Worm (Caenorhabditis elegans) whole organism, L4 larva: Measurements from ENCODE around the gene aqp-1.

ENCODE experiments used
- D1046.2 ChIP-seq: fragments of 200-800 bp; sonication (Bioruptor generic); IDR thresholded peaks from 2 replicates; pipeline ENCODE4 v1.3.6; 2022; ENCODE audit warnings: missing genetic modification characterization, missing compliant biosample characterization
- F26F4.8 ChIP-seq: fragments of 200-800 bp; sonication (Bioruptor generic); conservative IDR thresholded peaks from 2 replicates; pipeline ENCODE4 v1.3.6; 2022; ENCODE audit warnings: missing genetic modification characterization, missing compliant biosample characterization
- Y48G9A.11 ChIP-seq: fragments of 200-800 bp; sonication (Bioruptor generic); IDR thresholded peaks from 2 replicates; pipeline ENCODE4 v1.3.6; 2022; ENCODE audit warnings: missing genetic modification reagents, missing genetic modification characterization, missing compliant biosample characterization
- Y75B8A.6 ChIP-seq: fragments of 200-800 bp; sonication (Bioruptor generic); IDR thresholded peaks from 2 replicates; pipeline ENCODE4 v1.3.6; 2022; ENCODE audit warnings: missing genetic modification reagents, missing genetic modification characterization, missing compliant biosample characterization
- aha-1 ChIP-seq: fragments of 150-350 bp; peaks from one replicate; lab custom pipeline; 2014; ENCODE audit warnings: missing biosample characterization, missing genetic modification characterization
- aly-2 ChIP-seq: sonication (generic microtip); optimal IDR thresholded peaks from 2 replicates; lab custom pipeline; 2018; ENCODE audit warnings: missing biosample characterization, missing genetic modification characterization
- attf-4 ChIP-seq: sonication (generic microtip); optimal IDR thresholded peaks from 3 replicates; lab custom pipeline; 2017; ENCODE audit warnings: missing biosample characterization, missing genetic modification characterization
- ceh-32 ChIP-seq: sonication (generic microtip); optimal IDR thresholded peaks from 2 replicates; lab custom pipeline; 2016; ENCODE audit warnings: mild to moderate bottlenecking, missing genetic modification characterization, missing compliant biosample characterization; ENCODE audit not compliant: poor library complexity
- ceh-62 ChIP-seq: sonication (generic microtip); optimal IDR thresholded peaks from 2 replicates; lab custom pipeline; 2017; ENCODE audit warnings: missing biosample characterization, missing genetic modification characterization
- daf-12 ChIP-seq: fragments of 150-350 bp; optimal IDR thresholded peaks from 2 replicates; lab custom pipeline; 2014; ENCODE audit warnings: missing biosample characterization, missing genetic modification reagents, missing genetic modification characterization
- dve-1 ChIP-seq: sonication (generic microtip); optimal IDR thresholded peaks from 2 replicates; lab custom pipeline; 2017; ENCODE audit warnings: antibody characterized with exemption, mild to moderate bottlenecking, missing genetic modification characterization, missing compliant biosample characterization; ENCODE audit not compliant: insufficient read depth
- egl-43 ChIP-seq: fragments of 200-800 bp; sonication (Bioruptor generic); IDR thresholded peaks from 2 replicates; pipeline ENCODE4 v1.3.6; 2022; ENCODE audit warnings: missing genetic modification reagents, missing genetic modification characterization, missing compliant biosample characterization
- gei-8 ChIP-seq: fragments of 200-800 bp; sonication (Bioruptor generic); optimal IDR thresholded peaks from 2 replicates; lab custom pipeline; 2018; ENCODE audit warnings: mild to moderate bottlenecking, missing genetic modification characterization, missing compliant biosample characterization
- hlh-11 ChIP-seq: fragments of 200-800 bp; sonication (Bioruptor generic); optimal IDR thresholded peaks from 2 replicates; lab custom pipeline; 2018; ENCODE audit warnings: mild to moderate bottlenecking, missing genetic modification characterization, missing compliant biosample characterization
- lin-1 ChIP-seq: fragments of 200-800 bp; sonication (Bioruptor generic); IDR thresholded peaks from 2 replicates; pipeline ENCODE4 v1.3.6; 2022; ENCODE audit warnings: missing genetic modification reagents, missing genetic modification characterization, missing compliant biosample characterization
- lin-15B ChIP-seq: fragments of 150-350 bp; sonication (generic microtip); optimal IDR thresholded peaks from 3 replicates; lab custom pipeline; 2014; ENCODE audit warnings: missing biosample characterization, missing genetic modification characterization
- lin-29 ChIP-seq: fragments of 200-800 bp; sonication (Bioruptor generic); IDR thresholded peaks from 2 replicates; pipeline ENCODE4 v1.3.6; 2022; ENCODE audit warnings: missing genetic modification reagents, missing genetic modification characterization, missing compliant biosample characterization
- lir-3 ChIP-seq: sonication (generic microtip); optimal IDR thresholded peaks from 2 replicates; lab custom pipeline; 2016; ENCODE audit warnings: mild to moderate bottlenecking, missing genetic modification characterization, missing compliant biosample characterization
- madf-9 ChIP-seq: fragments of 200-800 bp; sonication (Bioruptor generic); conservative IDR thresholded peaks from 2 replicates; pipeline ENCODE4 v1.3.6; 2022; ENCODE audit warnings: missing genetic modification reagents, missing genetic modification characterization, missing compliant biosample characterization
- mes-2 ChIP-seq: sonication (generic microtip); optimal IDR thresholded peaks from 2 replicates; lab custom pipeline; 2016; ENCODE audit warnings: missing genotype, mild to moderate bottlenecking, missing genetic modification characterization, missing compliant biosample characterization; ENCODE audit not compliant: poor library complexity, severe bottlenecking
- nhr-102 ChIP-seq: sonication (generic microtip); optimal IDR thresholded peaks from 2 replicates; lab custom pipeline; 2016; ENCODE audit warnings: mild to moderate bottlenecking, missing genetic modification characterization, moderate library complexity, missing compliant biosample characterization
- nhr-11 ChIP-seq: fragments of 150-350 bp; optimal IDR thresholded peaks from 2 replicates; lab custom pipeline; 2014; ENCODE audit warnings: missing biosample characterization, missing genetic modification characterization
- nhr-25 ChIP-seq: sonication (generic microtip); optimal IDR thresholded peaks from 2 replicates; lab custom pipeline; 2017; ENCODE audit warnings: missing genetic modification characterization, mild to moderate bottlenecking, missing compliant biosample characterization, antibody characterized with exemption, moderate library complexity, borderline replicate concordance; ENCODE audit not compliant: insufficient read depth
- nhr-28 ChIP-seq: fragments of 150-350 bp; optimal IDR thresholded peaks from 2 replicates; lab custom pipeline; 2014; ENCODE audit warnings: missing biosample characterization, missing genetic modification characterization
- nhr-42 ChIP-seq: fragments of 200-800 bp; sonication (Bioruptor generic); IDR thresholded peaks from 2 replicates; pipeline ENCODE4 v1.3.6; 2022; ENCODE audit warnings: missing genetic modification characterization, missing compliant biosample characterization
- nhr-48 ChIP-seq: sonication (generic microtip); optimal IDR thresholded peaks from 2 replicates; lab custom pipeline; 2016; ENCODE audit warnings: mild to moderate bottlenecking, missing genetic modification characterization, missing compliant biosample characterization
- nhr-6 ChIP-seq: fragments of 150-350 bp; optimal IDR thresholded peaks from 2 replicates; lab custom pipeline; 2014; ENCODE audit warnings: missing biosample characterization, missing genetic modification characterization
- nhr-77 ChIP-seq: fragments of 150-350 bp; optimal IDR thresholded peaks from 2 replicates; lab custom pipeline; 2014; ENCODE audit warnings: missing biosample characterization, missing genetic modification characterization
- pha-4 ChIP-seq, 2 experiments: fragments of 150-350 bp in 1 of 2; fragments of 200-800 bp in 1 of 2; sonication (Bioruptor generic) in 1 of 2; IDR thresholded peaks in 1 of 2; optimal IDR thresholded peaks in 1 of 2; 2 replicates each; pipeline versions ENCODE4 v1.3.6 to Lab custom; 2014 to 2022; ENCODE audit warnings: missing genetic modification characterization in 2 of 2, missing genetic modification reagents in 2 of 2, missing biosample characterization in 1 of 2, missing compliant biosample characterization in 1 of 2
- pqm-1 ChIP-seq: sonication (generic microtip); optimal IDR thresholded peaks from 2 replicates; lab custom pipeline; 2017; ENCODE audit warnings: missing biosample characterization, missing genetic modification characterization
- sdz-12 ChIP-seq: fragments of 200-800 bp; sonication (Bioruptor generic); optimal IDR thresholded peaks from 2 replicates; lab custom pipeline; 2018; ENCODE audit warnings: mild to moderate bottlenecking, missing genetic modification characterization, missing compliant biosample characterization
- snpc-1.2 ChIP-seq: fragments of 200-800 bp; sonication (Bioruptor generic); IDR thresholded peaks from 2 replicates; pipeline ENCODE4 v1.3.6; 2022; ENCODE audit warnings: missing genetic modification reagents, missing genetic modification characterization, missing compliant biosample characterization
- snpc-4 ChIP-seq: fragments of 150-350 bp; optimal IDR thresholded peaks from 2 replicates; lab custom pipeline; 2014; ENCODE audit warnings: missing biosample characterization, missing genetic modification characterization
- tag-97 ChIP-seq: fragments of 200-800 bp; sonication (Bioruptor generic); IDR thresholded peaks from 2 replicates; pipeline ENCODE4 v1.3.6; 2022; ENCODE audit warnings: missing genetic modification characterization, missing compliant biosample characterization
- unc-62 ChIP-seq, 3 experiments: fragments of 150-350 bp in 1 of 3; sonication (generic microtip); optimal IDR thresholded peaks in 2 of 3; peaks in 1 of 3; 1 replicate in 1 of 3; 2 replicates in 2 of 3; lab custom pipeline; 2014 to 2017; ENCODE audit warnings: missing biosample characterization in 3 of 3, missing genetic modification characterization in 3 of 3, missing genetic modification reagents in 3 of 3, missing genotype in 1 of 3
- vab-7 ChIP-seq: fragments of 200-800 bp; sonication (Bioruptor generic); IDR thresholded peaks from 2 replicates; pipeline ENCODE4 v1.3.6; 2022; ENCODE audit warnings: missing genetic modification reagents, missing genetic modification characterization, missing compliant biosample characterization
- zag-1 ChIP-seq: fragments of 150-350 bp; optimal IDR thresholded peaks from 2 replicates; lab custom pipeline; 2014; ENCODE audit warnings: missing biosample characterization, missing genetic modification characterization
- zip-11 ChIP-seq: fragments of 200-800 bp; sonication (Bioruptor generic); IDR thresholded peaks from 2 replicates; pipeline ENCODE4 v1.3.6; 2022; ENCODE audit warnings: missing genetic modification characterization, missing compliant biosample characterization
- zip-2 ChIP-seq: fragments of 150-350 bp; optimal IDR thresholded peaks from 2 replicates; lab custom pipeline; 2014; ENCODE audit warnings: missing biosample characterization, missing genetic modification characterization
- ztf-11 ChIP-seq: fragments of 150-350 bp; optimal IDR thresholded peaks from 2 replicates; lab custom pipeline; 2014; ENCODE audit warnings: missing biosample characterization, missing genetic modification characterization

Gene aqp-1

DNA sequence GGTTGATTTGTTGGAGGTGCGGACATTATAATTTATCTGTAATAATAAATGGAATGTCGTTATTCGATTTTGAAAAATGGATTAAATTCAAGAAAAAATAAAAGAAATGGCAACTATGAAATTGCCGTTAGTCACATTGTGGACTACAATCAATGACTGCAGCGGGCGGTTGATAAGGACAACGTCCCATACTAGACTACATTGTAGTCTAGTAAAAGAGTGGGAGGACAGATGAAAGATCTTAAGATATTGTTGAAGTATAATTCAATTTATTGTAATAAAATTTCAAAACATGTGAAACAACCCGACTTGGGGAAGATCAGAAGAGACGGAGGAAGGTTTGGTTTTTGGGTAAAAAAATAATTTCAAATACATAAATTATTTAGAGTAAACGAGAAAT is 13.8 kb upstream of the aqp-1 start, which contains the start of the genes prx-13 and ada-2 (continued):
- TF ChIP-seq lin-1, result no peak
- no peak for TF ChIP-seq nhr-102 (tag; lab: Kevin White, UChicago)
- no peak for TF ChIP-seq gei-8
- no peak for TF ChIP-seq ztf-11 (tag; lab: Kevin White, UChicago)
- no peak for TF ChIP-seq F26F4.8 (GFP tag; lab: Robert Waterston, UW)
- peak; percentile 5 for TF ChIP-seq lir-3 (tag; lab: Kevin White, UChicago)
- no peak for TF ChIP-seq zip-2 (tag; lab: Kevin White, UChicago)
- TF ChIP-seq tag-97 (GFP tag; lab: Robert Waterston, UW), result no peak
- TF ChIP-seq nhr-6, result peak; percentile 50
- TF ChIP-seq nhr-25, result no peak
- no peak for TF ChIP-seq pha-4 (GFP tag; IDR thresholded peaks at IDR 0.05; lab: Robert Waterston, UW)
- no peak for TF ChIP-seq pha-4 (tag; optimal IDR thresholded peaks at IDR 0.05; lab: Kevin White, UChicago)
- peak; percentile 46 for TF ChIP-seq hlh-11 (tag; lab: Kevin White, UChicago)
- TF ChIP-seq attf-4 (tag; lab: Kevin White, UChicago), result no peak
- TF ChIP-seq egl-43, result no peak
- no peak for TF ChIP-seq nhr-48 (tag; lab: Kevin White, UChicago)
- no peak for TF ChIP-seq Y75B8A.6 (GFP tag; lab: Robert Waterston, UW)
- TF ChIP-seq snpc-1.2 (GFP tag; lab: Robert Waterston, UW), result no peak
- TF ChIP-seq, all 104 proteins: peak for 12

DNA sequence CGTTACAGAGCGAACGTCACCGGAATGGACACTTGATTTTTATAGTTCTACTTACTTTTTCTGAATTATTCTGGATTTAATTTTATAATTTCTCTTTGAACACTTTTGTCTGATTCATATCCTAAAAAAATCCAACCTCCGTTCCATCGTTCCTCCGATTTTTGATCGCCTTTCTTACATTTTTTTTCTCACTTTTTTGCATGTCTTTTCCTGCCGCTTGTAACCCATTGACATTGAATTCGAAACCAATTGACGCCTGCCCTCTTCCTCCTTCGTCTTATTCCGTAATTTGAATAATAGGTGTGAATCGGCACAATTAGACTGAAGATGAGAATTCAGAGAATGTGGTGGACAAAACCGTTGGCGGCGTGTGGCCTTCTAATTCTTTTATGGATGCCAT is 7.4 kb upstream of the aqp-1 start, which contains the start of gene skpo-3:
Gene skpo-3, plus strand, starts transcription at position 301 of the 400 bp plus-strand sequence.
- TF ChIP-seq ceh-62 (tag; lab: Kevin White, UChicago), result no peak
- no peak for TF ChIP-seq vab-7
- TF ChIP-seq zag-1 (tag; lab: Kevin White, UChicago), result no peak
- TF ChIP-seq, all 104 proteins: peak for 0

- no peak for TF ChIP-seq zip-11 (GFP tag; lab: Robert Waterston, UW)
Observed at ce11 chrII:7242754-7243153, 4.6 kb upstream of the aqp-1 start.

- TF ChIP-seq madf-9 (GFP tag; lab: Robert Waterston, UW), result no peak
- TF ChIP-seq aha-1, result peak; percentile 94
- TF ChIP-seq lin-29 (GFP tag; lab: Robert Waterston, UW), result no peak
- peak in 1 of 2 experiments; percentile 68 for TF ChIP-seq unc-62 (GFP tag; optimal IDR thresholded peaks at IDR 0.05 in 1 of 2; lab: Kevin White, UChicago)
- TF ChIP-seq unc-62 (tag; optimal IDR thresholded peaks at IDR 0.05; lab: Kevin White, UChicago), result no peak
- no peak for TF ChIP-seq nhr-42 (GFP tag; lab: Robert Waterston, UW)
- TF ChIP-seq, all 104 proteins: peak for 2
Observed at ce11 chrII:7239705-7240104, 1.6 kb upstream of the aqp-1 start.

DNA sequence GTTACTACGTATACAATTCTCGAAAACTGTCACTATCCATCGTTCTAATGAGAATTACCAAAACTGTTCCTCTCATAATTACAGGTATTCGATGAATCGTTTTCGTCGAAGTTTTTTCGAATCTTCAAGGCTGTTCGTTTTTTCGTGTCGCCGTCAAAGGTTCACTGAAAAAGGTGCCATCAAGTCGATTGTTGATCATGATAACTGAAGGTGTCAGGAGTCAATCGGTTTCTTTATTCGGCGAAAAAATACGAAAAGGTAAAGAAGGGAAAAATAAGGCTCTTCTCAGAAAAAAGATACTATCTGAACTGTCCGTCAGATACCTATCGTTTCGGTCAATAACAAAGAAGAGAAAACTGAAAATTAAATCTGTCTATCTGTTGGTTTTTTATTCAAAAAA is 642 bp upstream of the aqp-1 start:
- TF ChIP-seq aly-2, result no peak
- TF ChIP-seq unc-62 (GFP tag; optimal IDR thresholded peaks at IDR 0.05 in 1 of 2; lab: Kevin White, UChicago), result peak in 1 of 2 experiments; percentile 63
- no peak for TF ChIP-seq unc-62 (tag; optimal IDR thresholded peaks at IDR 0.05; lab: Kevin White, UChicago)
- TF ChIP-seq, all 104 proteins: peak for 1

DNA sequence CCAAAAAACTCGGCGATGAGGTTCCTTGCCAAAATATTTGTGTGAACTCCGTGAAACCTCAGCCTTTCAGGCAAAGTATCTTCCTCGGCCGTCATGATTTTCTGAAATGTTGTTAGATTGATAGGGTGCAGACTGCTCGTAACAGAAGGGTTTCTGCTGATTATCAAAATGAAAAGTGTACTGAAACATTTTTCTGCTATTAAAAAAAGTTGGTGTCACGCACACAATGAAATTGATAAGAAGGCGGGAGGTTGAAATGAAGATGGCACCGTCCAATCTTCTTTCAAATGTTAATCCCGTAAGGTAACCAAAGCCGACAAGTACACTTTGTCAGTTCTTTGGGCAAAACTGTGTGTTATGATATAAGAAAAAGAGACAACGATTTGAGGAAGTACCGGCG is 1.2 kb downstream of the aqp-1 start:
- TF ChIP-seq lin-15B (tag; lab: Kevin White, UChicago) (no peak), attf-4 (tag; lab: Kevin White, UChicago) (no peak), snpc-1.2 (GFP tag; lab: Robert Waterston, UW) (no peak), zip-11 (GFP tag; lab: Robert Waterston, UW) (no peak), zag-1 (tag; lab: Kevin White, UChicago) (no peak), Y48G9A.11 (GFP tag; lab: Robert Waterston, UW) (no peak), snpc-4 (tag; lab: Kevin White, UChicago) (no peak), aly-2 (no peak), pqm-1 (peak; percentile 1), nhr-28 (peak; percentile 28), lin-1 (no peak), mes-2 (tag; lab: Kevin White, UChicago) (peak; percentile 26), ceh-32 (tag; lab: Kevin White, UChicago) (no peak), daf-12 (no peak), aha-1 (no peak), sdz-12 (GFP tag; lab: Kevin White, UChicago) (no peak), nhr-102 (tag; lab: Kevin White, UChicago) (no peak), D1046.2 (no peak), ceh-62 (tag; lab: Kevin White, UChicago) (no peak), hlh-11 (tag; lab: Kevin White, UChicago) (peak; percentile 53), nhr-77 (tag; lab: Kevin White, UChicago) (no peak), dve-1 (tag; lab: Kevin White, UChicago) (peak; percentile 2), ztf-11 (tag; lab: Kevin White, UChicago) (no peak), nhr-11 (tag; lab: Kevin White, UChicago) (no peak)
